Worm (Caenorhabditis elegans) whole organism, late embryonic: ENCODE measurements around the gene C53C11.5.

Source experiments
- ama-1 ChIP-seq: fragments of 150-350 bp; optimal IDR thresholded peaks from 2 replicates; lab custom pipeline; 2014
- ceh-30 ChIP-seq: fragments of 150-350 bp; optimal IDR thresholded peaks from 2 replicates; lab custom pipeline; 2014; ENCODE audit warnings: missing biosample characterization, missing genetic modification characterization
- ceh-31 ChIP-seq: sonication (generic microtip); optimal IDR thresholded peaks from 2 replicates; lab custom pipeline; 2016; ENCODE audit warnings: missing genetic modification characterization, missing compliant biosample characterization
- ceh-9 ChIP-seq: sonication (generic microtip); optimal IDR thresholded peaks from 2 replicates; lab custom pipeline; 2016; ENCODE audit warnings: mild to moderate bottlenecking, missing genetic modification characterization, inconsistent platforms, missing compliant biosample characterization
- elt-2 ChIP-seq: sonication (generic microtip); optimal IDR thresholded peaks from 2 replicates; lab custom pipeline; 2016; ENCODE audit warnings: missing genetic modification reagents, missing genetic modification characterization, missing compliant biosample characterization
- nfya-1 ChIP-seq: sonication (generic microtip); optimal IDR thresholded peaks from 2 replicates; lab custom pipeline; 2017; ENCODE audit warnings: missing genetic modification characterization, mild to moderate bottlenecking, missing compliant biosample characterization, antibody characterized with exemption, moderate library complexity
- nhr-11 ChIP-seq: fragments of 150-350 bp; optimal IDR thresholded peaks from 2 replicates; lab custom pipeline; 2014; ENCODE audit warnings: missing biosample characterization, missing genetic modification characterization
- npax-4 ChIP-seq: sonication (generic microtip); optimal IDR thresholded peaks from 2 replicates; lab custom pipeline; 2016; ENCODE audit warnings: missing genetic modification characterization, missing compliant biosample characterization
- pha-4 ChIP-seq: fragments of 150-350 bp; optimal IDR thresholded peaks from 2 replicates; lab custom pipeline; 2018; ENCODE audit warnings: missing biosample characterization, missing genetic modification reagents, missing genetic modification characterization

ce11 chrX:17356748-17357147, 22.9 kb downstream of the C53C11.5 start:
- no peak for TF ChIP-seq pha-4 (tag; lab: Kevin White, UChicago)
- TF ChIP-seq ama-1 (lab: Kevin White, UChicago) = no peak
- no peak for TF ChIP-seq nhr-11 (tag; lab: Kevin White, UChicago)
- TF ChIP-seq elt-2 (tag; lab: Kevin White, UChicago) = no peak
- no peak for TF ChIP-seq nfya-1
- no peak for TF ChIP-seq ceh-31
- TF ChIP-seq ceh-30 (tag; lab: Kevin White, UChicago) = no peak
- no peak for TF ChIP-seq npax-4 (tag; lab: Kevin White, UChicago)
- TF ChIP-seq ceh-9 (tag; lab: Kevin White, UChicago) = no peak
